Worm (Caenorhabditis elegans) whole organism, mixed stage, embryonic: ENCODE results near the gene prx-12.

Experiments
- M03D4.4 ChIP-seq: sonication (generic microtip); optimal IDR thresholded peaks from 2 replicates; lab custom pipeline; 2017; ENCODE audit warnings: mild to moderate bottlenecking, missing genetic modification characterization, missing compliant biosample characterization
- bed-3 ChIP-seq: fragments of 200-800 bp; sonication (Bioruptor generic); optimal IDR thresholded peaks from 3 replicates; lab custom pipeline; 2018; ENCODE audit warnings: mild to moderate bottlenecking, missing genetic modification characterization, moderate library complexity, missing compliant biosample characterization
- blmp-1 ChIP-seq: fragments of 150-350 bp; optimal IDR thresholded peaks from 2 replicates; lab custom pipeline; 2014; ENCODE audit warnings: missing biosample characterization, missing genetic modification characterization
- ceh-39 ChIP-seq: fragments of 150-350 bp; optimal IDR thresholded peaks from 2 replicates; lab custom pipeline; 2014; ENCODE audit warnings: missing biosample characterization, missing genetic modification characterization
- ceh-43 ChIP-seq: fragments of 200-800 bp; sonication (Bioruptor generic); optimal IDR thresholded peaks from 2 replicates; lab custom pipeline; 2018; ENCODE audit warnings: mild to moderate bottlenecking, missing genetic modification characterization, moderate library complexity, missing compliant biosample characterization
- ceh-83 ChIP-seq: fragments of 200-800 bp; sonication (Bioruptor generic); optimal IDR thresholded peaks from 2 replicates; lab custom pipeline; 2018; ENCODE audit warnings: mild to moderate bottlenecking, missing genetic modification characterization, missing compliant biosample characterization
- ces-1 ChIP-seq: fragments of 150-350 bp; optimal IDR thresholded peaks from 2 replicates; lab custom pipeline; 2014; ENCODE audit warnings: missing biosample characterization, missing genetic modification reagents, missing genetic modification characterization
- cnd-1 ChIP-seq: fragments of 200-800 bp; sonication (Bioruptor generic); optimal IDR thresholded peaks from 2 replicates; lab custom pipeline; 2018; ENCODE audit warnings: mild to moderate bottlenecking, missing genetic modification characterization, missing compliant biosample characterization
- elt-1 ChIP-seq: sonication (generic microtip); optimal IDR thresholded peaks from 2 replicates; lab custom pipeline; 2017; ENCODE audit warnings: missing genetic modification characterization, mild to moderate bottlenecking, missing compliant biosample characterization, antibody characterized with exemption, moderate library complexity, borderline replicate concordance; ENCODE audit not compliant: insufficient read depth
- elt-3 ChIP-seq: fragments of 150-350 bp; optimal IDR thresholded peaks from 2 replicates; lab custom pipeline; 2014; ENCODE audit warnings: missing biosample characterization, missing genetic modification characterization
- flh-1 ChIP-seq: fragments of 200-800 bp; sonication (Bioruptor generic); optimal IDR thresholded peaks from 2 replicates; lab custom pipeline; 2018; ENCODE audit warnings: mild to moderate bottlenecking, missing genetic modification characterization, moderate library complexity, missing compliant biosample characterization
- ham-2 ChIP-seq: fragments of 200-800 bp; sonication (Bioruptor generic); optimal IDR thresholded peaks from 2 replicates; lab custom pipeline; 2018; ENCODE audit warnings: mild to moderate bottlenecking, missing genetic modification characterization, missing compliant biosample characterization
- hlh-1 ChIP-seq: fragments of 150-350 bp; optimal IDR thresholded peaks from 2 replicates; lab custom pipeline; 2014; ENCODE audit warnings: missing biosample characterization, missing genetic modification reagents, missing genetic modification characterization
- lin-13 ChIP-seq: fragments of 150-350 bp; optimal IDR thresholded peaks from 2 replicates; lab custom pipeline; 2014; ENCODE audit warnings: missing biosample characterization, missing genetic modification characterization
- lin-32 ChIP-seq: fragments of 200-800 bp; sonication (Bioruptor generic); optimal IDR thresholded peaks from 2 replicates; lab custom pipeline; 2018; ENCODE audit warnings: mild to moderate bottlenecking, missing genetic modification characterization, missing compliant biosample characterization
- lsy-2 ChIP-seq: fragments of 150-350 bp; optimal IDR thresholded peaks from 2 replicates; lab custom pipeline; 2014; ENCODE audit warnings: missing biosample characterization, missing genetic modification characterization
- mab-5 ChIP-seq: fragments of 150-350 bp; optimal IDR thresholded peaks from 2 replicates; lab custom pipeline; 2014; ENCODE audit warnings: missing biosample characterization, missing genetic modification characterization
- mep-1 ChIP-seq: fragments of 150-350 bp; optimal IDR thresholded peaks from 2 replicates; lab custom pipeline; 2017; ENCODE audit warnings: missing biosample characterization, missing genetic modification reagents, missing genetic modification characterization, inconsistent platforms
- mls-2 ChIP-seq: sonication (generic microtip); optimal IDR thresholded peaks from 2 replicates; lab custom pipeline; 2016; ENCODE audit warnings: mild to moderate bottlenecking, missing genetic modification characterization, moderate library complexity, missing compliant biosample characterization
- nhr-12 ChIP-seq: fragments of 150-350 bp; optimal IDR thresholded peaks from 2 replicates; lab custom pipeline; 2014; ENCODE audit warnings: missing biosample characterization, missing genetic modification characterization
- nhr-2 ChIP-seq: fragments of 150-350 bp; optimal IDR thresholded peaks from 2 replicates; lab custom pipeline; 2014; ENCODE audit warnings: missing biosample characterization, missing genetic modification characterization
- nhr-237 ChIP-seq: fragments of 150-350 bp; optimal IDR thresholded peaks from 2 replicates; lab custom pipeline; 2014; ENCODE audit warnings: missing biosample characterization, missing genetic modification characterization
- nhr-76 ChIP-seq: sonication (generic microtip); optimal IDR thresholded peaks from 2 replicates; lab custom pipeline; 2017; ENCODE audit warnings: missing biosample characterization, missing genetic modification characterization
- pha-4 ChIP-seq: fragments of 150-350 bp; optimal IDR thresholded peaks from 2 replicates; lab custom pipeline; 2018; ENCODE audit warnings: missing biosample characterization, missing genetic modification reagents, missing genetic modification characterization
- sem-2 ChIP-seq: fragments of 200-800 bp; sonication (Bioruptor generic); optimal IDR thresholded peaks from 2 replicates; lab custom pipeline; 2018; ENCODE audit warnings: mild to moderate bottlenecking, missing genetic modification characterization, missing compliant biosample characterization
- snpc-4 ChIP-seq: fragments of 150-350 bp; optimal IDR thresholded peaks from 2 replicates; lab custom pipeline; 2014; ENCODE audit warnings: missing biosample characterization, missing genetic modification characterization
- sptf-1 ChIP-seq: sonication (generic microtip); optimal IDR thresholded peaks from 2 replicates; lab custom pipeline; 2017; ENCODE audit warnings: mild to moderate bottlenecking, missing genetic modification characterization, moderate library complexity, missing compliant biosample characterization
- tbx-8 ChIP-seq: fragments of 200-800 bp; sonication (Bioruptor generic); optimal IDR thresholded peaks from 2 replicates; lab custom pipeline; 2018; ENCODE audit warnings: mild to moderate bottlenecking, missing genetic modification characterization, moderate library complexity, missing compliant biosample characterization
- unc-120 ChIP-seq: sonication (generic microtip); optimal IDR thresholded peaks from 2 replicates; lab custom pipeline; 2017; ENCODE audit warnings: missing genetic modification characterization, missing compliant biosample characterization; ENCODE audit not compliant: poor library complexity, severe bottlenecking
- unc-39 ChIP-seq: fragments of 150-350 bp; optimal IDR thresholded peaks from 2 replicates; lab custom pipeline; 2014; ENCODE audit warnings: missing biosample characterization, missing genetic modification characterization
- zip-8 ChIP-seq: fragments of 150-350 bp; optimal IDR thresholded peaks from 2 replicates; lab custom pipeline; 2014; ENCODE audit warnings: missing biosample characterization, missing genetic modification characterization

Gene prx-12

DNA sequence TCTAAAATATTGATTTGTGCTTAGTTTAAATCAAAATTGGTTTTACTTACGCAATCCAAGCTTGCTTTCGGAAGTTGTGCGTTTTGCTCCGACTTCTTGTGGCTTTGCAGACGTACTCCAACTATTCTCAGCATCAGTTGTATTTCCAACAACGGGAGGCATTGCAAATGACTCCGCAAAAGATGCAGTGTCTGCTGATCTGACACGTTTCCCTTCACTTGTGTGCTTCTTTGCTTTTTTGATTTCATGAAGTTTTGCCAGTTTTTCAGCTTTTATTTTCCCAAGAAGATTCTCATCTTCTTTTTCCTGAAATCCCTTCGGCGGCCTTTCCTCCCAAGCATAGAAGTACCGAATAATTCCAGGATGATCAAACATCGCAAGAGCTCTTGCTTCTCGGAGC, 18.6 kb downstream of the prx-12 start:
- TF ChIP-seq bed-3 (no peak), mep-1 (tag; lab: Kevin White, UChicago) (no peak), nhr-76 (tag; lab: Kevin White, UChicago) (no peak), unc-120 (tag; lab: Kevin White, UChicago) (no peak), elt-1 (tag; lab: Kevin White, UChicago) (no peak), lin-32 (GFP tag; lab: Kevin White, UChicago) (no peak), pha-4 (tag; lab: Kevin White, UChicago) (no peak), unc-39 (tag; lab: Kevin White, UChicago) (no peak), cnd-1 (tag; lab: Kevin White, UChicago) (no peak), M03D4.4 (tag; lab: Kevin White, UChicago) (no peak), snpc-4 (tag; lab: Kevin White, UChicago) (no peak), tbx-8 (GFP tag; lab: Kevin White, UChicago) (no peak), flh-1 (GFP tag; lab: Kevin White, UChicago) (no peak), sptf-1 (no peak), blmp-1 (tag; lab: Kevin White, UChicago) (no peak), ham-2 (GFP tag; lab: Kevin White, UChicago) (no peak), ces-1 (GFP tag; lab: Kevin White, UChicago) (no peak), hlh-1 (no peak), ceh-43 (GFP tag; lab: Kevin White, UChicago) (no peak)

DNA sequence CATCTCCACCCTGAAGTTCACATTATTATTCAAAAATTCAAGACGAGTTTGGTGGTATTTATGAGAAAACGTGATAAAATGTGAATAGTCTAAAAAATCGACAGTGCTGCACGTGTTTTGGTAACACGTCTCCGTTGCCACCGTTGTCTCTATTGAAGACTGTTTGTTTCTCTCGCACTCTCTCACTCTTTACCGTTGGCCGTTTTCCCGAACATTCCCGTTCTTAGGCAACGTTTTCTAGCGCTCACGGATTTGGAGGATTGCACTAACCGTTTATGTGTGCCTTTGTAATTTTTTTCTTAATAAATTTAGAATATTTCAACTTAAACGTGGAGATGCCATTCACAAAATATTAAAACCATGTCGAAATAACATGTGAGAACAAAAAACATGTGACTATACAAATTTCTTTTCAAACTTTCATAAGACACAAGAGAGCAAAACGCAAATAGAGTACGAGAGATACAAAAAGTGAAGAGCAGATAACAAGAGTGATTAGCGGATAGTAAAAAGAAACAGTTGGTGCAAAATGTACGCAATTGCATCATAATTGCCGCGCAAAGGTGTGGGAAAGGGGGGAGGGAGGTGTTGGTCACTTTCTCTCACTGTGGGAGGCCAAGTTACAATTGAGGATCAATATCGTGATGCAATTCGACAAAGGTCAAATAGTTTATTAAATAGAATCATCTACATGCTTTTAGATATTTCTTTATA, 21.9 kb downstream of the prx-12 start, which contains the start of gene pek-1:
TSS of gene pek-1 (minus strand) at position 51 of the 714 bp plus-strand sequence.
- no peak for TF ChIP-seq nhr-2 (tag; lab: Kevin White, UChicago)
- peak; percentile 14 for TF ChIP-seq nhr-12 (tag; lab: Kevin White, UChicago)
- peak; percentile 0 for TF ChIP-seq unc-120 (tag; lab: Kevin White, UChicago)
- peak; percentile 76 for TF ChIP-seq hlh-1
- TF ChIP-seq elt-3 (tag; lab: Kevin White, UChicago), result peak; percentile 33
- TF ChIP-seq ceh-43 (GFP tag; lab: Kevin White, UChicago), result no peak
- peak; percentile 1 for TF ChIP-seq blmp-1 (tag; lab: Kevin White, UChicago)
- TF ChIP-seq unc-39 (tag; lab: Kevin White, UChicago), result no peak
- no peak for TF ChIP-seq mls-2
- TF ChIP-seq lsy-2 (tag; lab: Kevin White, UChicago), result peak; percentile 20
- TF ChIP-seq ceh-83 (GFP tag; lab: Kevin White, UChicago), result no peak
- TF ChIP-seq ceh-39, result peak; percentile 55
- TF ChIP-seq zip-8 (tag; lab: Kevin White, UChicago), result peak; percentile 50
- TF ChIP-seq nhr-237 (tag; lab: Kevin White, UChicago), result peak; percentile 28
- peak; percentile 34 for TF ChIP-seq mep-1 (tag; lab: Kevin White, UChicago)
- peak; percentile 20 for TF ChIP-seq pha-4 (tag; lab: Kevin White, UChicago)

DNA sequence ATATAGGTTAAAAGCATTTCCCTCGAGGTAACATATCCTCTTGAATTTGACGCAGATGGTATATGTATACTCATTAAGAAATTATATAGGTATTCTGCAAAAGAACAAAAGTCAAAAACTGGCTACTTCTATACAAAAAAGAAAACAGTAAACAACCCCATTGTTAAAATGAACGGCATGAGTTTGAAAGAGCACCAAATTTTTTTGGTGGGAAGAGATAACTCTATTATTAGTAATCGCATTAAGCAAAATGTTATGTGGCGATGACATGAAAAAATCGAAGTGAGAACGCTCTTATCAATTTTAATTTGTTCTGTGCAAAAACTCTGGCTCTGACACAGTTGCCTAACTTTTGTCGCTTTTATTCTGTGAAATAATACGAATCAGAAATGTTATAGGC, 25.6 kb downstream of the prx-12 start, which contains the start of gene F46C3.2:
TSS of gene F46C3.2 (minus strand) at position 101 of the 400 bp plus-strand sequence.
- no peak for TF ChIP-seq lin-13 (tag; lab: Kevin White, UChicago)
- no peak for TF ChIP-seq elt-3 (tag; lab: Kevin White, UChicago)
- no peak for TF ChIP-seq sptf-1
- no peak for TF ChIP-seq mab-5
- TF ChIP-seq ceh-39, result no peak
- TF ChIP-seq hlh-1, result no peak
- no peak for TF ChIP-seq mls-2
- no peak for TF ChIP-seq cnd-1 (tag; lab: Kevin White, UChicago)
- no peak for TF ChIP-seq nhr-2 (tag; lab: Kevin White, UChicago)
- no peak for TF ChIP-seq tbx-8 (GFP tag; lab: Kevin White, UChicago)
- TF ChIP-seq sem-2 (GFP tag; lab: Kevin White, UChicago), result no peak
- no peak for TF ChIP-seq nhr-76 (tag; lab: Kevin White, UChicago)
- no peak for TF ChIP-seq lin-32 (GFP tag; lab: Kevin White, UChicago)
- no peak for TF ChIP-seq snpc-4 (tag; lab: Kevin White, UChicago)
- TF ChIP-seq elt-1 (tag; lab: Kevin White, UChicago), result no peak
- no peak for TF ChIP-seq flh-1 (GFP tag; lab: Kevin White, UChicago)
- TF ChIP-seq M03D4.4 (tag; lab: Kevin White, UChicago), result no peak
- TF ChIP-seq nhr-12 (tag; lab: Kevin White, UChicago), result no peak
- no peak for TF ChIP-seq unc-39 (tag; lab: Kevin White, UChicago)
- TF ChIP-seq pha-4 (tag; lab: Kevin White, UChicago), result no peak
